Fruit fly (Drosophila melanogaster) Kc167 (cell line): ENCODE results near the gene Teh3.

Source experiments
- Sin3A ChIP-seq: fragments of >200 bp; optimal IDR thresholded peaks from 2 replicates; lab custom pipeline; 2018; ENCODE audit warnings: missing external identifiers
- insv ChIP-seq: fragments of >200 bp; optimal IDR thresholded peaks from 3 replicates; lab custom pipeline; 2018; ENCODE audit warnings: missing external identifiers
- psq ChIP-seq: fragments of >200 bp; optimal IDR thresholded peaks from 2 replicates; lab custom pipeline; 2017; ENCODE audit warnings: missing external identifiers

DNA sequence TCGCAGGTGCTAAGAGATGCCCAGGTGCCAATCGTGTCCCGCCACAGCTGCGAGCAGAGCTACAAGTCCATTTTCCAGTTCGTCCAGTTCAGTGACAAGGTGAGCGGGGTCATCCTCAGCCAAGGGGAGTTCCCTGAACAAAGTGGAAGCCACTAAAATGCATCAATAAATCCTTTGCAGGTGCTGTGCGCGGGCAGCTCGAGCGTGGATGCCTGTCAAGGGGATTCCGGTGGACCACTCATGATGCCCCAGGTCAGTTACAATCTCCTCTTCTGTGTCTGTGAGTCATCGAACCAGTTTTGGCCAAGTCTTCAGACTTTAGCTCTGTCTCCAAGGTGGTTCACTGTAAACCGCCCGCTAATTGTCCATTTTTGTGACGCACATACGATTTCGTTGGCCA, 39.2 kb downstream of the Teh3 start:
- TF ChIP-seq Sin3A (lab: Kevin White, UChicago) (no peak), insv (lab: Kevin White, UChicago) (no peak), psq (lab: Kevin White, UChicago) (no peak)
